Worm (Caenorhabditis elegans): Measurements from ENCODE around the gene phy-4.
A peak's percentile ranks its signal among the peaks of the same experiment; 100 is the strongest.

phy-4 gene

DNA sequence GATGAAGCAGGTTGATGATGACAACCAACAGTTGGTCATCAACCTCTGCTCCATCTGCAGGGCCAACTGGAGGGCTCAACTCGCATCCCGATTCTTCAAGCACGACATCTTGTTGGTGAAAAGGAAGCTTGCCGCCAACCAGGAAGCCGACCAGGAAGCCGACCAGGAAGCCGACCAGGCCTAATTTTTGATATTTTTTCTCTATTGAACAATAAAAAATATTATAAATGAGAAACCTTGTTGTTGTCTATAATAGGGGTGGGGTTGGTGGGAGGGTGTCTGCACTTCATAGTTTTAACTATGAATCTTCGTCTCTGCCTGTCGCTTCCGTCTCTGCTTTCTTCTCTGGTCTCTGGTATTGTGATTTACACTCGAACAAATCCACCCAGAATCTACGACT, 27.8 kb downstream of the phy-4 start, which contains the start of gene Y43F8B.18:
Gene Y43F8B.18, plus strand, starts transcription at position 301 of the 400 bp plus-strand sequence.
- TF ChIP-seq lin-35 (GFP tag; optimal IDR thresholded peaks at IDR 0.05) (no peak), madf-8 (GFP tag; conservative IDR thresholded peaks at IDR 0.05) (no peak), lir-1 (GFP tag; conservative IDR thresholded peaks at IDR 0.05) (no peak), C06A6.2 (GFP tag; conservative IDR thresholded peaks at IDR 0.05) (no peak), efl-1 (GFP tag; optimal IDR thresholded peaks at IDR 0.05) (no peak), ztf-26 (tag; optimal IDR thresholded peaks at IDR 0.05) (no peak), fkh-3 (tag; optimal IDR thresholded peaks at IDR 0.05) (no peak), xnd-1 (tag; optimal IDR thresholded peaks at IDR 0.05) (no peak), sdz-38 (tag; optimal IDR thresholded peaks at IDR 0.05) (no peak), nhr-80 (tag; optimal IDR thresholded peaks at IDR 0.05) (no peak), hlh-26 (GFP tag; conservative IDR thresholded peaks at IDR 0.05) (no peak), madf-3 (GFP tag; IDR thresholded peaks at IDR 0.05) (no peak)

DNA sequence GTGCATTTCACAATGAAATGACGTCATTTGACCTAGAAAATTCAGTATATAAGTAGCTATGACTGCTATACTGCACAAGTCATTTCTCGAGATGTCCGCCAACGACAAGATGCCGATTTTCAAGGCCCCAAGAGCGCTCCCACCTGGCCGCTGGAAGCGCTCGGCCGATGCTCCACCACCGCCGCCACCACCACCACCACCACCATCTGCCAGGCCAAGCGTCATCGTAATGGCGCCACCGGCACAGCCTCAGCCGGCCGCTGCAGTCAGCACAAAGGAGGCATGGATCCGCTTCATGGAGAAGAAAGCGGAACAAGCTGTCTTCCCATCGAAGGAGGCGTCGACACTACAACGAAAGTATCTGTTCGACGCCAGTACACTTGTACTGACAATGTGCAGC, 28.2 kb downstream of the phy-4 start, which contains the start of gene Y43F8B.28:
Gene Y43F8B.28, plus strand, starts transcription at position 59 of the 400 bp plus-strand sequence.
- TF ChIP-seq zfh-2 (GFP tag; conservative IDR thresholded peaks at IDR 0.05) (peak; percentile 87), lin-26 (GFP tag; IDR thresholded peaks at IDR 0.05) (0 out of 2 replicates have a peak, but pooled peaks have one; percentile 10), ZK185.1 (tag; optimal IDR thresholded peaks at IDR 0.05; ENCODE audit: poor library complexity, severe bottlenecking) (no peak), egrh-3 (GFP tag; IDR thresholded peaks at IDR 0.05) (peak; percentile 88)

DNA sequence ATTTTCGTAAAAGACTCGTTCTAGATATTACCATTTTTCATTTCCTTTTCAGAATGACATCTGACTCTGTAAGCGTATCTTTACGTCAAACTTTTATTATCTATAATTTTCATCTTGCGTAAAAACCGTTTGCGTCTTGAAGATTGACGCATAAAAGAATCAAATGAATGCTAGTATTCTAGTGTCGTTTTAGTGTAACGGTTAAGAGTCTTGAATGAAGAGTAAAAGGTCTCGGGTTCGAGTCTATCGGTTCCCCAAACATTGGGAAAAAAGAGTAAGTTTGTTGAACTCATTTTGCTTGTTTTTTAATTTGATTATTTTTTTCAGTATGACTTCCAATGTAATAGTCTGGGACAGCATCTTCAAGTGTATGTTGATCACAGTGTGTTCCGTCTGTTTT, 28.9 kb downstream of the phy-4 start, which contains the start of gene Y43F8B.17:
Gene Y43F8B.17, plus strand, starts transcription at position 215 of the 400 bp plus-strand sequence.
- TF ChIP-seq rpc-1 (optimal IDR thresholded peaks at IDR 0.05) (peak; percentile 51), rpc-1 (tag; optimal IDR thresholded peaks at IDR 0.05) (peak; percentile 71), B0261.1 (tag; optimal IDR thresholded peaks at IDR 0.05) (peak; percentile 62), tbp1 (GFP tag; optimal IDR thresholded peaks at IDR 0.05) (peak; percentile 84), cebp-1 (GFP tag; IDR thresholded peaks at IDR 0.05) (no peak), cebp-1 (tag; optimal IDR thresholded peaks at IDR 0.05) (no peak)

DNA sequence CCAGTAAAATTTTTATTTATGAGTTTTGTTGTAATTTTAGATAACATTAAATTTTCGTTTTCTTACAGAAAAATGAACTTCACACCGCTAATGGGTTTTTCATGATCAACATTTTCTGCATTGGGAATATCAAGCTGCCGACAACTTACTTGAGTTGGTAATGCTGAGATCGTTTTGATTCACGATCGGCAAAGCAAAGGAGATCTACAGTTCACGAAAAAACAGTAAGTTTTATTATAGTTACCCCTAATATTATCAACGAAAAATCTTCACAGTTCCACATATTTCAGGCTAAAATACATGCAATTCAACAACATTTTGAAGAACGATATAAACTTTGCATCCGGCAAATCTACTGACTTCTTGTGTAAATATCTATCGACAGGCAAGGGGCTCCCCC, 30.9 kb downstream of the phy-4 start, which contains the start of gene Y43F8B.22:
Gene Y43F8B.22, plus strand, starts transcription at position 301 of the 400 bp plus-strand sequence.
- no peak for TF ChIP-seq hmg-1.2 (GFP tag; IDR thresholded peaks at IDR 0.05)

DNA sequence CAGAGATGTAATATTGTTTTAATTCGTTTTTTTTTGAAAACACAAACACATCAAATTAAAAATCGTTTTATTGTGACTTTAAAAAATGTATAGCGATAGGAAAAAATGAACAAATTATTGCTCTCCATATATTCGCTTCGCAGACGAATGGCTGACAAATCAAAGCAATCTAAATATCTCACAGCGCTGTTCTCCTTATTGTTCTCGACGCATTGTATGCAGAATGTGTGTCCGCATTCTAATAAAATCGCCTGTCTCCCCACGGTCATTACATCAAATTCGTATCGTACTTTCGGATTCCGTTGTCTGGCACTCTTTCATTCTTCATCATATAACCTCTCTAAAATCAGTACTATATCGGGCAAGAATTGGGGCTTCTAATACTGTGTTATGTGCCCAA, 35.6 kb downstream of the phy-4 start, which contains the start of gene Y43F8B.9:
Gene Y43F8B.9, plus strand, starts transcription at position 301 of the 400 bp plus-strand sequence.
- TF ChIP-seq D2030.7 (GFP tag; IDR thresholded peaks at IDR 0.05) = no peak
- TF ChIP-seq athp-1 (tag; optimal IDR thresholded peaks at IDR 0.05) = no peak
- TF ChIP-seq ztf-28 (GFP tag; IDR thresholded peaks at IDR 0.05) = no peak
- no peak for TF ChIP-seq lin-40 (tag; optimal IDR thresholded peaks at IDR 0.05)

DNA sequence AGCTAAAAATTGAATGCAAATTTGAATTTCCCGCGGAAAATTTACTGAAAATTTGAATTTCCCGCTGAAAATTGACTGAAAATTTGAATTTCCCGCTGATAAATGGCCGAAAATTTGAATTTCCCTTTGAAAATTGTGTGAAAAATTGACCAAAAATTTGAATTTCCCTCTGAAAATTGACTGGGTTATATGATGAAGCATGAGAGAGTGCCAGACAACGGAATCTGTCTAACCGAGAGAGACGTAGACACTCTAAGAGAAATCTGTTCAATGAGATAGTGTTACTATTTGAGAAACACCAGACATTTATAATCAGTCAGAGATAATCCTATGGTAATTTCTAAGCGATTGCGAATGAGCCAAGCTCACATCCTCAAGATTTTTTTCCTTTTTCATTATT, 36.1 kb downstream of the phy-4 start:
- TF ChIP-seq tbx-9 (tag; optimal IDR thresholded peaks at IDR 0.05; ENCODE audit: borderline replicate concordance) (no peak), lin-26 (GFP tag; IDR thresholded peaks at IDR 0.05) (no peak), nhr-120 (GFP tag; IDR thresholded peaks at IDR 0.05) (no peak), F49E8.2 (tag; optimal IDR thresholded peaks at IDR 0.05; ENCODE audit: insufficient read depth) (no peak), snpc-4 (GFP tag; optimal IDR thresholded peaks at IDR 0.05) (no peak), snpc-4 (tag; optimal IDR thresholded peaks at IDR 0.05) (no peak), C17E4.6 (GFP tag; IDR thresholded peaks at IDR 0.05) (no peak), F52B5.7 (tag; optimal IDR thresholded peaks at IDR 0.05) (no peak), dpff-1 (tag; optimal IDR thresholded peaks at IDR 0.05) (no peak), mcd-1 (GFP tag; IDR thresholded peaks at IDR 0.05) (no peak), die-1 (tag; optimal IDR thresholded peaks at IDR 0.05) (no peak), ama-1 (optimal IDR thresholded peaks at IDR 0.05) (no peak), ama-1 (GFP tag; optimal IDR thresholded peaks at IDR 0.05) (no peak), snpc-1.3 (tag; optimal IDR thresholded peaks at IDR 0.05; ENCODE audit: insufficient read depth) (no peak), zfh-2 (GFP tag; conservative IDR thresholded peaks at IDR 0.05) (no peak), lin-54 (GFP tag; optimal IDR thresholded peaks at IDR 0.05) (no peak), nhr-179 (tag; optimal IDR thresholded peaks at IDR 0.05) (no peak), T26A5.8 (tag; optimal IDR thresholded peaks at IDR 0.05) (no peak)

Data from whole organism, young adult.